Worm (Caenorhabditis elegans) whole organism, mixed stage, embryonic: Measurements from ENCODE around the gene C01G12.13.

Experiments used
- flh-1 ChIP-seq: fragments of 200-800 bp; sonication (Bioruptor generic); optimal IDR thresholded peaks from 2 replicates; lab custom pipeline; 2018; ENCODE audit warnings: mild to moderate bottlenecking, missing genetic modification characterization, moderate library complexity, missing compliant biosample characterization
- lin-13 ChIP-seq: fragments of 150-350 bp; optimal IDR thresholded peaks from 2 replicates; lab custom pipeline; 2014; ENCODE audit warnings: missing biosample characterization, missing genetic modification characterization
- lsy-2 ChIP-seq: fragments of 150-350 bp; optimal IDR thresholded peaks from 2 replicates; lab custom pipeline; 2014; ENCODE audit warnings: missing biosample characterization, missing genetic modification characterization
- mab-5 ChIP-seq: fragments of 150-350 bp; optimal IDR thresholded peaks from 2 replicates; lab custom pipeline; 2014; ENCODE audit warnings: missing biosample characterization, missing genetic modification characterization
- mep-1 ChIP-seq: fragments of 150-350 bp; optimal IDR thresholded peaks from 2 replicates; lab custom pipeline; 2017; ENCODE audit warnings: missing biosample characterization, missing genetic modification reagents, missing genetic modification characterization, inconsistent platforms
- nhr-12 ChIP-seq: fragments of 150-350 bp; optimal IDR thresholded peaks from 2 replicates; lab custom pipeline; 2014; ENCODE audit warnings: missing biosample characterization, missing genetic modification characterization
- snpc-4 ChIP-seq: fragments of 150-350 bp; optimal IDR thresholded peaks from 2 replicates; lab custom pipeline; 2014; ENCODE audit warnings: missing biosample characterization, missing genetic modification characterization
- ztf-11 ChIP-seq: fragments of 150-350 bp; optimal IDR thresholded peaks from 2 replicates; lab custom pipeline; 2014; ENCODE audit warnings: missing biosample characterization, missing genetic modification characterization

DNA sequence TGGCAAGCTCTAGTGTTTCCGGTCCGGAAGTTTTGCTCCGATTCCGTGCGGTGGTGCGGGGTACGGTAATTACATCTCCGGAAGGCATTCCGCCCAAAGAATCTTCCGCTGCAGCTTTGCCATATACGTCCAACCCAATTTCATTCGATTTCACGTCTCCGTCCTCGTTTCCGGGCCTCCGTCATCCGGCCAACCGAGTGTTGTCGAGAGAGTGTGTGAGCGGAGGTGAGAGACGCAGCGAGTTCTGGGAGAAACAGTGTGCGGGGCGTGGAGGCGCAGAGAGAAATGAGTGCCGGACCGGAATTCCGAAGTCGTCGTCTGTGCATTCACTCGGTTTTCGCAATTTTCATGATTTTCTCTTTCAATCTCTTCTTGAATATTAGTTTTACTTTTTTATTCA is 7.2 kb upstream of the C01G12.13 start:
- TF ChIP-seq nhr-12 (tag; lab: Kevin White, UChicago) (no peak), ztf-11 (tag; lab: Kevin White, UChicago) (no peak), lsy-2 (tag; lab: Kevin White, UChicago) (peak; percentile 10), lin-13 (tag; lab: Kevin White, UChicago) (no peak), mab-5 (tag; lab: Kevin White, UChicago) (no peak), snpc-4 (no peak), flh-1 (GFP tag; lab: Kevin White, UChicago) (no peak), mep-1 (tag; lab: Kevin White, UChicago) (no peak)
